Worm (Caenorhabditis elegans) whole organism, L4 larva: ENCODE results near the gene mig-22.
A peak's percentile ranks its signal among the peaks of the same experiment; 100 is the strongest.

Source experiments
- F44E2.7 ChIP-seq: fragments of 200-800 bp; sonication (Bioruptor generic); IDR thresholded peaks from 2 replicates; pipeline ENCODE4 v2.1.2; 2022; ENCODE audit warnings: missing genetic modification characterization, missing compliant biosample characterization
- F49E8.2 ChIP-seq: sonication (generic microtip); optimal IDR thresholded peaks from 2 replicates; lab custom pipeline; 2016; ENCODE audit warnings: missing compliant biosample characterization, mild to moderate bottlenecking, missing genetic modification characterization, borderline replicate concordance
- R02D3.7 ChIP-seq: fragments of 150-350 bp; sonication (generic microtip); optimal IDR thresholded peaks from 3 replicates; lab custom pipeline; 2014; ENCODE audit warnings: missing biosample characterization, missing genetic modification characterization
- T26A8.4 ChIP-seq: fragments of 200-800 bp; sonication (Bioruptor generic); IDR thresholded peaks from 2 replicates; pipeline ENCODE4 v1.3.6; 2022; ENCODE audit warnings: missing genetic modification characterization, missing compliant biosample characterization
- Y48G9A.11 ChIP-seq: fragments of 200-800 bp; sonication (Bioruptor generic); IDR thresholded peaks from 2 replicates; pipeline ENCODE4 v1.3.6; 2022; ENCODE audit warnings: missing genetic modification reagents, missing genetic modification characterization, missing compliant biosample characterization
- aha-1 ChIP-seq: fragments of 150-350 bp; peaks from one replicate; lab custom pipeline; 2014; ENCODE audit warnings: missing biosample characterization, missing genetic modification characterization
- arid-1 ChIP-seq: fragments of 200-800 bp; sonication (Bioruptor generic); conservative IDR thresholded peaks from 2 replicates; pipeline ENCODE4 v1.3.6; 2022; ENCODE audit warnings: missing genetic modification reagents, missing genetic modification characterization, missing compliant biosample characterization
- attf-4 ChIP-seq: sonication (generic microtip); optimal IDR thresholded peaks from 3 replicates; lab custom pipeline; 2017; ENCODE audit warnings: missing biosample characterization, missing genetic modification characterization
- ceh-20 ChIP-seq: fragments of 200-800 bp; sonication (Bioruptor generic); IDR thresholded peaks from 2 replicates; pipeline ENCODE4 v1.3.6; 2022; ENCODE audit warnings: missing genetic modification reagents, missing genetic modification characterization, missing compliant biosample characterization
- ceh-82 ChIP-seq: sonication (generic microtip); optimal IDR thresholded peaks from 2 replicates; lab custom pipeline; 2017; ENCODE audit warnings: missing biosample characterization, missing genetic modification characterization
- ces-1 ChIP-seq: fragments of 150-350 bp; sonication (generic microtip); optimal IDR thresholded peaks from 4 replicates; lab custom pipeline; 2014; ENCODE audit warnings: missing biosample characterization, missing genetic modification reagents, missing genetic modification characterization
- cey-2 ChIP-seq: sonication (generic microtip); optimal IDR thresholded peaks from 3 replicates; lab custom pipeline; 2017; ENCODE audit warnings: missing genetic modification characterization, mild to moderate bottlenecking, missing compliant biosample characterization, antibody characterized with exemption, borderline replicate concordance; ENCODE audit not compliant: insufficient read depth
- daf-16 ChIP-seq, 3 experiments: sonication (generic microtip); optimal IDR thresholded peaks; 2 replicates each; lab custom pipeline; 2016 to 2017; ENCODE audit warnings: missing genetic modification characterization in 3 of 3, missing genetic modification reagents in 3 of 3, mild to moderate bottlenecking in 2 of 3, missing compliant biosample characterization in 2 of 3, missing biosample characterization in 1 of 3, moderate library complexity in 1 of 3
- dmd-8 ChIP-seq: fragments of 200-800 bp; sonication (Bioruptor generic); IDR thresholded peaks from 2 replicates; pipeline ENCODE4 v1.3.6; 2022; ENCODE audit warnings: missing genetic modification characterization, missing compliant biosample characterization
- dmd-9 ChIP-seq: fragments of 200-800 bp; sonication (Bioruptor generic); IDR thresholded peaks from 2 replicates; pipeline ENCODE4 v1.3.6; 2022; ENCODE audit warnings: missing genetic modification reagents, missing genetic modification characterization, missing compliant biosample characterization
- dpl-1 ChIP-seq: fragments of 150-350 bp; optimal IDR thresholded peaks from 2 replicates; lab custom pipeline; 2014; ENCODE audit warnings: missing biosample characterization, missing genetic modification reagents, missing genetic modification characterization
- fkh-10 ChIP-seq: fragments of 150-350 bp; optimal IDR thresholded peaks from 2 replicates; lab custom pipeline; 2014; ENCODE audit warnings: missing biosample characterization, missing genetic modification reagents, missing genetic modification characterization
- fos-1 ChIP-seq: fragments of 150-350 bp; optimal IDR thresholded peaks from 2 replicates; lab custom pipeline; 2014; ENCODE audit warnings: missing biosample characterization, missing genetic modification characterization
- gei-8 ChIP-seq: fragments of 200-800 bp; sonication (Bioruptor generic); optimal IDR thresholded peaks from 2 replicates; lab custom pipeline; 2018; ENCODE audit warnings: mild to moderate bottlenecking, missing genetic modification characterization, missing compliant biosample characterization
- hlh-11 ChIP-seq: fragments of 200-800 bp; sonication (Bioruptor generic); optimal IDR thresholded peaks from 2 replicates; lab custom pipeline; 2018; ENCODE audit warnings: mild to moderate bottlenecking, missing genetic modification characterization, missing compliant biosample characterization
- hlh-30 ChIP-seq: sonication (generic microtip); optimal IDR thresholded peaks from 2 replicates; lab custom pipeline; 2017; ENCODE audit warnings: antibody characterized with exemption, mild to moderate bottlenecking, missing genetic modification characterization, missing compliant biosample characterization; ENCODE audit not compliant: insufficient read depth
- lin-1 ChIP-seq: fragments of 200-800 bp; sonication (Bioruptor generic); IDR thresholded peaks from 2 replicates; pipeline ENCODE4 v1.3.6; 2022; ENCODE audit warnings: missing genetic modification reagents, missing genetic modification characterization, missing compliant biosample characterization
- lin-13 ChIP-seq: fragments of 150-350 bp; optimal IDR thresholded peaks from 2 replicates; lab custom pipeline; 2014; ENCODE audit warnings: missing biosample characterization, missing genetic modification reagents, missing genetic modification characterization
- lin-38 ChIP-seq: fragments of 200-800 bp; sonication (Bioruptor generic); IDR thresholded peaks from 2 replicates; pipeline ENCODE4 v1.3.6; 2022; ENCODE audit warnings: missing genetic modification reagents, missing genetic modification characterization, missing compliant biosample characterization
- mdl-1 ChIP-seq, 2 experiments: fragments of 150-350 bp in 1 of 2; sonication (generic microtip) in 1 of 2; optimal IDR thresholded peaks; 2 replicates each; lab custom pipeline; 2014 to 2017; ENCODE audit warnings: missing biosample characterization in 2 of 2, missing genetic modification characterization in 2 of 2
- mep-1 ChIP-seq: fragments of 150-350 bp; sonication (generic microtip); optimal IDR thresholded peaks from 3 replicates; lab custom pipeline; 2014; ENCODE audit warnings: missing biosample characterization, missing genetic modification characterization
- mes-2 ChIP-seq: sonication (generic microtip); optimal IDR thresholded peaks from 2 replicates; lab custom pipeline; 2016; ENCODE audit warnings: missing genotype, mild to moderate bottlenecking, missing genetic modification characterization, missing compliant biosample characterization; ENCODE audit not compliant: poor library complexity, severe bottlenecking
- mxl-3 ChIP-seq: fragments of 200-800 bp; sonication (Bioruptor generic); optimal IDR thresholded peaks from 2 replicates; lab custom pipeline; 2018; ENCODE audit warnings: mild to moderate bottlenecking, missing genetic modification characterization, missing compliant biosample characterization
- nhr-10 ChIP-seq: fragments of 150-350 bp; optimal IDR thresholded peaks from 2 replicates; lab custom pipeline; 2014; ENCODE audit warnings: missing biosample characterization, missing genetic modification characterization
- nhr-102 ChIP-seq: sonication (generic microtip); optimal IDR thresholded peaks from 2 replicates; lab custom pipeline; 2016; ENCODE audit warnings: mild to moderate bottlenecking, missing genetic modification characterization, moderate library complexity, missing compliant biosample characterization
- nhr-111 ChIP-seq: fragments of 200-800 bp; sonication (Bioruptor generic); optimal IDR thresholded peaks from 2 replicates; lab custom pipeline; 2018; ENCODE audit warnings: mild to moderate bottlenecking, missing genetic modification characterization, missing compliant biosample characterization
- nhr-28 ChIP-seq: fragments of 150-350 bp; optimal IDR thresholded peaks from 2 replicates; lab custom pipeline; 2014; ENCODE audit warnings: missing biosample characterization, missing genetic modification characterization
- nhr-48 ChIP-seq: sonication (generic microtip); optimal IDR thresholded peaks from 2 replicates; lab custom pipeline; 2016; ENCODE audit warnings: mild to moderate bottlenecking, missing genetic modification characterization, missing compliant biosample characterization
- nhr-6 ChIP-seq: fragments of 150-350 bp; optimal IDR thresholded peaks from 2 replicates; lab custom pipeline; 2014; ENCODE audit warnings: missing biosample characterization, missing genetic modification characterization
- nhr-76 ChIP-seq: fragments of 150-350 bp; optimal IDR thresholded peaks from 2 replicates; lab custom pipeline; 2014; ENCODE audit warnings: missing biosample characterization, missing genetic modification characterization
- nhr-77 ChIP-seq: fragments of 150-350 bp; optimal IDR thresholded peaks from 2 replicates; lab custom pipeline; 2014; ENCODE audit warnings: missing biosample characterization, missing genetic modification characterization
- pha-4 ChIP-seq, 2 experiments: fragments of 150-350 bp in 1 of 2; fragments of 200-800 bp in 1 of 2; sonication (Bioruptor generic) in 1 of 2; IDR thresholded peaks in 1 of 2; optimal IDR thresholded peaks in 1 of 2; 2 replicates each; pipeline versions ENCODE4 v1.3.6 to Lab custom; 2014 to 2022; ENCODE audit warnings: missing genetic modification characterization in 2 of 2, missing genetic modification reagents in 2 of 2, missing biosample characterization in 1 of 2, missing compliant biosample characterization in 1 of 2
- pqm-1 ChIP-seq: sonication (generic microtip); optimal IDR thresholded peaks from 2 replicates; lab custom pipeline; 2017; ENCODE audit warnings: missing biosample characterization, missing genetic modification characterization
- snpc-1.2 ChIP-seq: fragments of 200-800 bp; sonication (Bioruptor generic); IDR thresholded peaks from 2 replicates; pipeline ENCODE4 v1.3.6; 2022; ENCODE audit warnings: missing genetic modification reagents, missing genetic modification characterization, missing compliant biosample characterization
- tag-97 ChIP-seq: fragments of 200-800 bp; sonication (Bioruptor generic); IDR thresholded peaks from 2 replicates; pipeline ENCODE4 v1.3.6; 2022; ENCODE audit warnings: missing genetic modification characterization, missing compliant biosample characterization
- unc-39 ChIP-seq: sonication (generic microtip); optimal IDR thresholded peaks from 2 replicates; lab custom pipeline; 2017; ENCODE audit warnings: missing biosample characterization, missing genetic modification characterization
- vab-7 ChIP-seq: fragments of 200-800 bp; sonication (Bioruptor generic); IDR thresholded peaks from 2 replicates; pipeline ENCODE4 v1.3.6; 2022; ENCODE audit warnings: missing genetic modification reagents, missing genetic modification characterization, missing compliant biosample characterization
- zfp-3 ChIP-seq: fragments of 200-800 bp; sonication (Bioruptor generic); conservative IDR thresholded peaks from 2 replicates; pipeline ENCODE4 v1.3.6; 2022; ENCODE audit warnings: missing genetic modification reagents, missing genetic modification characterization, missing compliant biosample characterization
- zip-2 ChIP-seq: fragments of 150-350 bp; optimal IDR thresholded peaks from 2 replicates; lab custom pipeline; 2014; ENCODE audit warnings: missing biosample characterization, missing genetic modification characterization

mig-22 gene

ce11 chrIII:8739126-8739525 is 28.0 kb downstream of the mig-22 start (continued):
- peak; percentile 97 for TF ChIP-seq mxl-3 (GFP tag; lab: Kevin White, UChicago)
- TF ChIP-seq mdl-1 (tag; optimal IDR thresholded peaks at IDR 0.05; lab: Kevin White, UChicago): peak; percentile 69 to 97
- peak; percentile 75 for TF ChIP-seq gei-8 (GFP tag; lab: Kevin White, UChicago)
- no peak for TF ChIP-seq tag-97 (GFP tag; lab: Robert Waterston, UW)
- TF ChIP-seq mep-1 (tag; lab: Kevin White, UChicago): peak; percentile 72
- TF ChIP-seq R02D3.7: no peak
- no peak for TF ChIP-seq ces-1 (GFP tag; lab: Kevin White, UChicago)
- TF ChIP-seq unc-39 (tag; lab: Kevin White, UChicago): no peak
- peak; percentile 93 for TF ChIP-seq pqm-1 (tag; lab: Kevin White, UChicago)
- TF ChIP-seq hlh-11 (tag; lab: Kevin White, UChicago): peak; percentile 91
- TF ChIP-seq fos-1: no peak
- peak; percentile 93 for TF ChIP-seq nhr-77
- peak; percentile 35 for TF ChIP-seq nhr-102 (tag; lab: Kevin White, UChicago)
- TF ChIP-seq nhr-10 (tag; lab: Kevin White, UChicago): peak; percentile 43
- peak; percentile 90 for TF ChIP-seq cey-2 (tag; lab: Kevin White, UChicago)
- TF ChIP-seq zip-2 (tag; lab: Kevin White, UChicago): no peak
- peak; percentile 50 for TF ChIP-seq dpl-1
- peak; percentile 84 for TF ChIP-seq aha-1 (tag; lab: Kevin White, UChicago)
- TF ChIP-seq daf-16 (GFP tag; optimal IDR thresholded peaks at IDR 0.05; lab: Kevin White, UChicago): no peak
- TF ChIP-seq daf-16 (tag; optimal IDR thresholded peaks at IDR 0.05; lab: Kevin White, UChicago): peak; percentile 31
- TF ChIP-seq nhr-28 (tag; lab: Kevin White, UChicago): peak; percentile 95
- no peak for TF ChIP-seq T26A8.4
- TF ChIP-seq zfp-3 (GFP tag; lab: Robert Waterston, UW): no peak
- no peak for TF ChIP-seq snpc-1.2 (GFP tag; lab: Robert Waterston, UW)
- TF ChIP-seq mes-2: peak; percentile 44
- TF ChIP-seq hlh-30 (tag; lab: Kevin White, UChicago): peak; percentile 90
- peak; percentile 31 for TF ChIP-seq nhr-6 (tag; lab: Kevin White, UChicago)
- TF ChIP-seq lin-1 (GFP tag; lab: Robert Waterston, UW): peak; percentile 77
- no peak for TF ChIP-seq nhr-111 (GFP tag; lab: Kevin White, UChicago)

- no peak for TF ChIP-seq T26A8.4
- TF ChIP-seq fos-1: no peak
Observed at ce11 chrIII:8738289-8738688, 28.9 kb downstream of the mig-22 start.

ce11 chrIII:8737391-8737790 is 29.8 kb downstream of the mig-22 start:
- TF ChIP-seq fkh-10 (GFP tag; lab: Kevin White, UChicago) (peak; percentile 31), dmd-9 (no peak)

ce11 chrIII:8734327-8734885 is 32.7 kb downstream of the mig-22 start:
- TF ChIP-seq hlh-11 (tag; lab: Kevin White, UChicago) (peak; percentile 86), lin-38 (GFP tag; lab: Robert Waterston, UW) (no peak), aha-1 (tag; lab: Kevin White, UChicago) (peak; percentile 87), Y48G9A.11 (GFP tag; lab: Robert Waterston, UW) (no peak), nhr-76 (no peak), nhr-102 (tag; lab: Kevin White, UChicago) (no peak), nhr-6 (tag; lab: Kevin White, UChicago) (no peak), pha-4 (GFP tag; IDR thresholded peaks at IDR 0.05; lab: Robert Waterston, UW) (no peak), pha-4 (tag; optimal IDR thresholded peaks at IDR 0.05; lab: Kevin White, UChicago) (peak; percentile 11), mxl-3 (GFP tag; lab: Kevin White, UChicago) (peak; percentile 65), attf-4 (tag; lab: Kevin White, UChicago) (no peak), dmd-8 (GFP tag; lab: Robert Waterston, UW) (no peak), F44E2.7 (GFP tag; lab: Robert Waterston, UW) (no peak), ceh-20 (GFP tag; lab: Robert Waterston, UW) (no peak), vab-7 (GFP tag; lab: Robert Waterston, UW) (0 out of 2 replicates have a peak, but pooled peaks have one; percentile 19), lin-13 (GFP tag; lab: Kevin White, UChicago) (peak; percentile 7), daf-16 (GFP tag; optimal IDR thresholded peaks at IDR 0.05; lab: Kevin White, UChicago) (peak; percentile 12 to 92), daf-16 (tag; optimal IDR thresholded peaks at IDR 0.05; lab: Kevin White, UChicago) (peak; percentile 27), nhr-48 (tag; lab: Kevin White, UChicago) (peak; percentile 66), ceh-82 (tag; lab: Kevin White, UChicago) (no peak), F49E8.2 (tag; lab: Kevin White, UChicago) (no peak), arid-1 (GFP tag; lab: Robert Waterston, UW) (no peak; the same call in 1 of the 2 replicates), tag-97 (GFP tag; lab: Robert Waterston, UW) (no peak)
